Worm (Caenorhabditis elegans) whole organism, L2 larva: Measurements from ENCODE around the gene grl-19.

Experiments used
- R02D3.7 ChIP-seq: fragments of 150-350 bp; optimal IDR thresholded peaks from 2 replicates; lab custom pipeline; 2014; ENCODE audit warnings: missing biosample characterization, missing genetic modification characterization
- alr-1 ChIP-seq: fragments of 150-350 bp; optimal IDR thresholded peaks from 2 replicates; lab custom pipeline; 2014; ENCODE audit warnings: missing biosample characterization, missing genetic modification characterization
- ama-1 ChIP-seq: fragments of 150-350 bp; optimal IDR thresholded peaks from 2 replicates; lab custom pipeline; 2018; ENCODE audit warnings: inconsistent platforms
- blmp-1 ChIP-seq: sonication (generic microtip); optimal IDR thresholded peaks from 2 replicates; lab custom pipeline; 2017; ENCODE audit warnings: missing genetic modification characterization, mild to moderate bottlenecking, missing compliant biosample characterization, antibody characterized with exemption, moderate library complexity; ENCODE audit not compliant: insufficient read depth
- fos-1 ChIP-seq: fragments of 150-350 bp; optimal IDR thresholded peaks from 2 replicates; lab custom pipeline; 2014; ENCODE audit warnings: missing biosample characterization, missing genetic modification characterization
- gmeb-1 ChIP-seq: fragments of 150-350 bp; optimal IDR thresholded peaks from 2 replicates; lab custom pipeline; 2014; ENCODE audit warnings: missing biosample characterization, missing genetic modification characterization
- lin-13 ChIP-seq: fragments of 150-350 bp; optimal IDR thresholded peaks from 2 replicates; lab custom pipeline; 2014; ENCODE audit warnings: missing biosample characterization, missing genetic modification reagents, missing genetic modification characterization
- lin-39 ChIP-seq: fragments of 150-350 bp; optimal IDR thresholded peaks from 2 replicates; lab custom pipeline; 2014; ENCODE audit warnings: missing biosample characterization, missing genetic modification reagents, missing genetic modification characterization
- mab-5 ChIP-seq: fragments of 150-350 bp; optimal IDR thresholded peaks from 2 replicates; lab custom pipeline; 2014; ENCODE audit warnings: missing biosample characterization, missing genetic modification characterization
- mbf-1 ChIP-seq: sonication (generic microtip); optimal IDR thresholded peaks from 2 replicates; lab custom pipeline; 2017; ENCODE audit warnings: missing biosample characterization, missing genetic modification characterization
- mdl-1 ChIP-seq, 2 experiments: fragments of 150-350 bp in 1 of 2; sonication (generic microtip) in 1 of 2; optimal IDR thresholded peaks; 2 replicates each; lab custom pipeline; 2017; ENCODE audit warnings: missing biosample characterization in 2 of 2, missing genetic modification characterization in 2 of 2
- nhr-129 ChIP-seq: fragments of 150-350 bp; optimal IDR thresholded peaks from 2 replicates; lab custom pipeline; 2014; ENCODE audit warnings: missing biosample characterization, missing genetic modification characterization
- nhr-23 ChIP-seq: fragments of 150-350 bp; optimal IDR thresholded peaks from 2 replicates; lab custom pipeline; 2014; ENCODE audit warnings: missing biosample characterization, missing genetic modification reagents, missing genetic modification characterization
- nhr-6 ChIP-seq: fragments of 150-350 bp; optimal IDR thresholded peaks from 2 replicates; lab custom pipeline; 2014; ENCODE audit warnings: missing biosample characterization, missing genetic modification characterization
- nhr-77 ChIP-seq: fragments of 150-350 bp; optimal IDR thresholded peaks from 2 replicates; lab custom pipeline; 2014; ENCODE audit warnings: missing biosample characterization, missing genetic modification characterization
- sem-4 ChIP-seq: fragments of 150-350 bp; optimal IDR thresholded peaks from 2 replicates; lab custom pipeline; 2014; ENCODE audit warnings: missing biosample characterization, missing genetic modification reagents, missing genetic modification characterization
- skn-1 ChIP-seq: sonication (generic microtip); optimal IDR thresholded peaks from 2 replicates; lab custom pipeline; 2017; ENCODE audit warnings: missing biosample characterization, missing genetic modification characterization
- sma-9 ChIP-seq, 2 experiments: fragments of 150-350 bp in 1 of 2; sonication (generic microtip) in 1 of 2; optimal IDR thresholded peaks; 2 replicates each; lab custom pipeline; 2014 to 2016; ENCODE audit warnings: missing genetic modification characterization in 2 of 2, mild to moderate bottlenecking in 1 of 2, missing biosample characterization in 1 of 2, missing compliant biosample characterization in 1 of 2, missing genetic modification reagents in 1 of 2, moderate library complexity in 1 of 2
- unc-39 ChIP-seq: fragments of 150-350 bp; optimal IDR thresholded peaks from 2 replicates; lab custom pipeline; 2014; ENCODE audit warnings: missing biosample characterization, missing genetic modification characterization
- zag-1 ChIP-seq: fragments of 150-350 bp; optimal IDR thresholded peaks from 2 replicates; lab custom pipeline; 2014; ENCODE audit warnings: missing biosample characterization, missing genetic modification characterization
- ztf-11 ChIP-seq: sonication (generic microtip); optimal IDR thresholded peaks from 2 replicates; lab custom pipeline; 2017; ENCODE audit warnings: missing biosample characterization, missing genetic modification characterization
- ztf-4 ChIP-seq: fragments of 150-350 bp; optimal IDR thresholded peaks from 2 replicates; lab custom pipeline; 2014; ENCODE audit warnings: missing biosample characterization, missing genetic modification characterization

The grl-19 gene

ce11 chrIV:207885-208284 lies 44.5 kb downstream of the grl-19 start, which contains the start of gene Y38C1AA.1:
Y38C1AA.1 (plus strand) TSS chrIV:208185.
- no peak for TF ChIP-seq ztf-4
- TF ChIP-seq fos-1 (tag; lab: Kevin White, UChicago) = no peak
- TF ChIP-seq ama-1 = no peak
- TF ChIP-seq, all 48 proteins: peak for 0

ce11 chrIV:204998-205397 lies 47.4 kb downstream of the grl-19 start, which contains the start of gene coa-1:
coa-1 (plus strand) TSS chrIV:205298.
- TF ChIP-seq mab-5 (tag; lab: Kevin White, UChicago) = no peak
- TF ChIP-seq nhr-6 (tag; lab: Kevin White, UChicago) = no peak
- TF ChIP-seq unc-39 = no peak
- TF ChIP-seq skn-1 (tag; lab: Kevin White, UChicago) = no peak
- TF ChIP-seq gmeb-1 = no peak
- no peak for TF ChIP-seq lin-13 (GFP tag; lab: Kevin White, UChicago)
- TF ChIP-seq blmp-1 = no peak
- TF ChIP-seq nhr-129 = no peak
- no peak for TF ChIP-seq mdl-1 (tag; optimal IDR thresholded peaks at IDR 0.05; lab: Kevin White, UChicago)
- TF ChIP-seq, all 48 proteins: peak for 0

- TF ChIP-seq R02D3.7 (tag; lab: Kevin White, UChicago) (no peak), sma-9 (GFP tag; optimal IDR thresholded peaks at IDR 0.05; lab: Kevin White, UChicago) (no peak), sma-9 (tag; optimal IDR thresholded peaks at IDR 0.05; lab: Kevin White, UChicago) (no peak), alr-1 (no peak), sem-4 (no peak), mbf-1 (tag; lab: Kevin White, UChicago) (no peak), zag-1 (tag; lab: Kevin White, UChicago) (no peak), lin-39 (tag; lab: Kevin White, UChicago) (no peak), ztf-4 (no peak), ztf-11 (tag; lab: Kevin White, UChicago) (no peak), nhr-23 (tag; lab: Kevin White, UChicago) (no peak), nhr-77 (tag; lab: Kevin White, UChicago) (no peak)
Measured at ce11 chrIV:202921-203652, 49.3 kb downstream of the grl-19 start, which contains the start of gene gfrp-1. gfrp-1 (plus strand) TSS chrIV:203602.
